Worm (Caenorhabditis elegans) whole organism, late embryonic: ENCODE data around the gene prp-18.

ENCODE experiments used
- C08G9.2 ChIP-seq: sonication (generic microtip); optimal IDR thresholded peaks from 2 replicates; lab custom pipeline; 2016; ENCODE audit warnings: mild to moderate bottlenecking, missing genetic modification characterization, moderate library complexity, missing compliant biosample characterization
- K02D7.2 ChIP-seq: sonication (generic microtip); optimal IDR thresholded peaks from 2 replicates; lab custom pipeline; 2017; ENCODE audit warnings: mild to moderate bottlenecking, missing genetic modification characterization, missing compliant biosample characterization
- ceh-22 ChIP-seq: sonication (generic microtip); optimal IDR thresholded peaks from 2 replicates; lab custom pipeline; 2017; ENCODE audit warnings: missing biosample characterization, missing genetic modification characterization
- ceh-45 ChIP-seq: fragments of 200-800 bp; sonication (Bioruptor generic); IDR thresholded peaks from 2 replicates; pipeline ENCODE4 v1.3.6; 2022; ENCODE audit warnings: missing genetic modification reagents, missing genetic modification characterization, missing compliant biosample characterization
- ceh-6 ChIP-seq: fragments of 200-800 bp; sonication (Bioruptor generic); optimal IDR thresholded peaks from 2 replicates; lab custom pipeline; 2018; ENCODE audit warnings: mild to moderate bottlenecking, missing genetic modification characterization, missing compliant biosample characterization
- fkh-10 ChIP-seq: fragments of 150-350 bp; optimal IDR thresholded peaks from 2 replicates; lab custom pipeline; 2014; ENCODE audit warnings: missing biosample characterization, missing genetic modification reagents, missing genetic modification characterization
- lim-6 ChIP-seq: sonication (generic microtip); optimal IDR thresholded peaks from 2 replicates; lab custom pipeline; 2016; ENCODE audit warnings: missing genetic modification characterization, missing compliant biosample characterization
- nhr-11 ChIP-seq: fragments of 150-350 bp; optimal IDR thresholded peaks from 2 replicates; lab custom pipeline; 2014; ENCODE audit warnings: missing biosample characterization, missing genetic modification characterization
- odd-2 ChIP-seq: sonication (generic microtip); optimal IDR thresholded peaks from 2 replicates; lab custom pipeline; 2017; ENCODE audit warnings: antibody characterized with exemption, mild to moderate bottlenecking, missing genetic modification characterization, missing compliant biosample characterization
- pros-1 ChIP-seq: fragments of 150-350 bp; optimal IDR thresholded peaks from 2 replicates; lab custom pipeline; 2014; ENCODE audit warnings: missing biosample characterization, missing genetic modification reagents, missing genetic modification characterization

DNA sequence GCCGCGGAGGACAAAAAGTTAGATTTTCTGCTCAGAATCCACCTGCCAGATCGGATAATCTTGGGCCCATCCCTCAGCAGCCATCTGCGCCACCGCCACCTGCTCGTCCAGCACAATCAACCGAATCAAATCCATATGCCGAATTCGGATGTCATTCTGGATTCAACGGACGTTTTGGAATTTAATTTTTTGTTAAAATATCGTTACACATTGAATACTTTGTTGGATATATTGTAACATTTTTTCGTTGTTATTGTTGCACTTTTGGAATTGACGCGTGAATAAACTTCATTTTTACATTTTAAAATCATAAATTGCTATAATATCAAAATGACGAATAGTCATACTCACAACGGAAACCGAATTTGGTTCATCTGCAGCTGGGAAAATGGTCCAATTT, 49.4 kb upstream of the prp-18 start, which contains the start of gene spe-29:
- TF ChIP-seq lim-6 (tag; lab: Kevin White, UChicago) (no peak), fkh-10 (no peak), pros-1 (tag; lab: Kevin White, UChicago) (no peak), ceh-22 (tag; lab: Kevin White, UChicago) (no peak), ceh-45 (GFP tag; lab: Robert Waterston, UW) (no peak), odd-2 (no peak), nhr-11 (tag; lab: Kevin White, UChicago) (no peak), K02D7.2 (tag; lab: Kevin White, UChicago) (no peak), ceh-6 (GFP tag; lab: Kevin White, UChicago) (no peak), C08G9.2 (no peak)
